Worm (Caenorhabditis elegans): ENCODE measurements around the gene C44H9.6.

DNA sequence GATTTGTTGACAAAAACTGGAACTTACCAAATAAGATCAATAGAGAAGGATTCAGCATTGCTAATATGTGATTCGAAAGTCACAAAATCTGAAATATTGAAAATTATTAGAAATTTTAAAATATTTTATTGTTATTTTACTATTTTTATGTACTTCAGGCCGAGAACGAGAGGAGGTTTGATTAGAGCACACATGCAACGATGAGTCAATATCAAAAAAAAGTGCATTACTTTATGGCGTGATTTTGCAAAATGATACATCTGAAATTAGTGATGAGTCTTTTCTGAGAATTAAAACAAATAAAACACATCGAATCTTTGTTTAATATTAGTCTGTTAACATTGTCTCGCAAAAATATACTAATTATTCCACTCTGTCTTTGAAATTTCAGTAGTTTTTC lies 399 bp downstream of the C44H9.6 start:
- TF ChIP-seq skn-1 (tag; optimal IDR thresholded peaks at IDR 0.05) (no peak), lin-11 (tag; optimal IDR thresholded peaks at IDR 0.05) (no peak), elt-1 (tag; optimal IDR thresholded peaks at IDR 0.05) (no peak), unc-39 (tag; optimal IDR thresholded peaks at IDR 0.05) (no peak), F13H6.1 (tag; optimal IDR thresholded peaks at IDR 0.05) (no peak), ama-1 (optimal IDR thresholded peaks at IDR 0.05) (no peak)
